Worm (Caenorhabditis elegans): ENCODE data around the gene ttr-43.

The ttr-43 gene

DNA sequence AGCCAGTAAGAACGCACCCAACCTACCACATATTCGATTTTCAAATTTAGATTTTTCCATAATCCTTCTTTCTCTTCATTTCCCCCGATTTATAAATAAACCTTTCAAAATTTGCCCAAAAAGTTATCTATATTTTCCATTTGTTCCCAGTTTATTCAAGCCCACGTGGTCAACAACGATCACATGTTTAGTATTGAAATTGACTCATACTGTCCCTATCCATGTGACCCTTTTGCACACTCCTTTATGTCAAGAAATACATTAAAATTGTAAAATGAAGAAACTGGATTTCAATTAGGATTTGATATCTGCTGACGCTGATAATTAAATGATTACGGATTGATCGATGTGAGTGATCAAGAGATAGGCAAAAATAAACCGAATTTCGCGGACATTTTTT is 44.7 kb upstream of the ttr-43 start:
- TF ChIP-seq nhr-80 (tag; optimal IDR thresholded peaks at IDR 0.05) (peak; percentile 13), nfyb-1 (GFP tag; IDR thresholded peaks at IDR 0.05) (no peak), somi-1 (GFP tag; optimal IDR thresholded peaks at IDR 0.05) (peak; percentile 17), hmg-1.2 (GFP tag; IDR thresholded peaks at IDR 0.05) (no peak)

DNA sequence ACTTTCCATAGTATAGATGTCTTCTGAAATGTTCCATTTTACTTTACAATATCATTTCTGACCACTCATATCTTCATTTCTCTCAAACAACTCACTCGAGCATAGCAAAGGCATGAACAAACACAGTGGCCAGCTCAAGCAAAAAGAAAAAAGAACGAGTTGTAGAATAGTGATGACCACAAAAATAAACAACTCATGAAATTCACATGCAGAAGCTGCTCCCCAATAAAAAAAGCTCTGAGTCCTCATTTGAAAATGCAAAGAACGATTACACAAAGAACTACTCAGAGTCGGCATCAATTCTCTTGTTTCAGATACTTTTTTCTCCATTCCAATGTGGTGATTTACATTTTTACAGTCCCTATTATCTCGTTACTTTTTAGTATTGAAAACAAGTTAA is 44.2 kb upstream of the ttr-43 start:
- TF ChIP-seq snpc-3.4 (tag; optimal IDR thresholded peaks at IDR 0.05) (no peak), ceh-27 (GFP tag; optimal IDR thresholded peaks at IDR 0.05) (no peak), unc-130 (GFP tag; optimal IDR thresholded peaks at IDR 0.05) (no peak), K12H6.12 (tag; optimal IDR thresholded peaks at IDR 0.05) (no peak), hmg-20 (GFP tag; IDR thresholded peaks at IDR 0.05) (no peak), sea-2 (GFP tag; IDR thresholded peaks at IDR 0.05) (no peak), pbrm-1 (GFP tag; IDR thresholded peaks at IDR 0.05) (no peak), nhr-179 (tag; optimal IDR thresholded peaks at IDR 0.05) (no peak), gei-17 (GFP tag; optimal IDR thresholded peaks at IDR 0.05) (no peak)

DNA sequence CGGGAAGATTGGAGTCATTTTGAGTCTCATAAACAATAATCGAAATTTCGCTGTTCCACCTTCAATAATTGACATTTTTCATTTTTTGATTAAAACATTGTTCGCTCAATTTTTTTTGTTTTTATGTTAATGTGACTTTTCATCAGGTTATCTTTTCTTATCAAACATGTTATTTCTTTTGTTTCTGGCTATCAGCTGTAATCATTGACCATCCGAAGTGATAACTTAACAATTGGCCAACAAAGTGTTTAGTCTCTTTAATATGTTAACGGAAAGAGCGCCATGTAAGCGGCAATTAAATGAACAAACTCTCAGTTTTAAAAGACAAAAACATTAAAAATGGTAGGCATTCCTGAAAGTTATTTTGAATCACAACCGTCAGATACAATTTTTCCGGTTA is 43.5 kb upstream of the ttr-43 start:
- TF ChIP-seq attf-6 (GFP tag; IDR thresholded peaks at IDR 0.05) (no peak), nhr-27 (tag; optimal IDR thresholded peaks at IDR 0.05) (no peak), tlf-1 (GFP tag; optimal IDR thresholded peaks at IDR 0.05) (no peak), F22D6.2 (tag; optimal IDR thresholded peaks at IDR 0.05) (no peak), ceh-100 (GFP tag; IDR thresholded peaks at IDR 0.05) (no peak), nhr-80 (tag; optimal IDR thresholded peaks at IDR 0.05) (no peak), lsy-27 (tag; optimal IDR thresholded peaks at IDR 0.05; ENCODE audit: borderline replicate concordance, insufficient read depth) (no peak), Y53G8AR.9 (GFP tag; conservative IDR thresholded peaks at IDR 0.05) (no peak)

DNA sequence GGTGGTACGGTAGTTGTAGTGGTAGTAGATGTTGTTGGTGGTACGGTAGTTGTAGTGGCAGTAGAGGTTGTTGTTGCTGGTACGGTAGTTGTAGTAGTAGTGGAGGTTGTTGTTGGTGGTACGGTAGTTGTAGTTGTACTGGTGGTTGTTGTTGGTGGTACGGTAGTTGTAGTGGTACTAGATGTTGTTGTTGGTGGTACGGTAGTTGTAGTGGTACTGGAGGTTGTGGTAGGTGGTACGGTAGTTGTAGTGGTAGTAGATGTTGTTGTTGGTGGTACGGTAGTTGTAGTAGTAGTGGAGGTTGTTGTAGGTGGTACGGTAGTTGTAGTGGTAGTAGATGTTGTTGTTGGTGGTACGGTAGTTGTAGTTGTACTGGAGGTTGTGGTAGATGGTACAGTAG is 42.5 kb upstream of the ttr-43 start:
- TF ChIP-seq F10E7.11 (tag; optimal IDR thresholded peaks at IDR 0.05) (no peak), bed-1 (GFP tag; IDR thresholded peaks at IDR 0.05) (0 out of 2 replicates have a peak, but pooled peaks have one; percentile 16), tbx-9 (tag; optimal IDR thresholded peaks at IDR 0.05; ENCODE audit: borderline replicate concordance) (no peak), repo-1 (tag; optimal IDR thresholded peaks at IDR 0.05) (no peak), ceh-100 (GFP tag; IDR thresholded peaks at IDR 0.05) (no peak), aptf-2 (GFP tag; conservative IDR thresholded peaks at IDR 0.05) (no peak)

DNA sequence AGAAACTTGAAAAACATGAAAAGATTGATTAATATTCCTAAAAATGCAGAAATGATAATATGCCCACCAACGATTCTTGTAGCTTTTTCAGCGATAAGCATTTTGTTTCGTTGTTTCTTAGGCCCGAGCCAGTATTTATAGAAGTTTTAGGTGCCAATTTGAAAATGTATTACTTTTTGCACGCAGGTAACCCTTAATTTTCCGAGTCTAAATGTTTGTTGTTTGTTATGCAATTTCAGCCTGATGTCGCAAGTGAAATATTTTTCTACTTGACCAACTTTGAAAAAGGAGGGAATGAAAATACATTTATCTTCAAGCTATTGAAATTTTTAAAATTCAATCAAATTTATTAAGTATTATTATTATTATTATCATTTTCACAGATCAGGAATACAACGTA is 41.5 kb upstream of the ttr-43 start, which contains the start of gene srx-113:
srx-113 (minus strand) TSS at position 101 of the 400 bp plus-strand sequence.
- TF ChIP-seq hlh-12 (tag; optimal IDR thresholded peaks at IDR 0.05): no peak

- TF ChIP-seq F33H1.4 (GFP tag; IDR thresholded peaks at IDR 0.05): no peak
- TF ChIP-seq nhr-120 (GFP tag; IDR thresholded peaks at IDR 0.05): 0 out of 2 replicates have a peak, but pooled peaks have one; percentile 12
These were observed 39.2 kb upstream of the ttr-43 start, which contains the start of gene F56H9.6 for ce11 chrV:12629743-12630142. TSS of gene F56H9.6 (minus strand) at chrV:12629843.

DNA sequence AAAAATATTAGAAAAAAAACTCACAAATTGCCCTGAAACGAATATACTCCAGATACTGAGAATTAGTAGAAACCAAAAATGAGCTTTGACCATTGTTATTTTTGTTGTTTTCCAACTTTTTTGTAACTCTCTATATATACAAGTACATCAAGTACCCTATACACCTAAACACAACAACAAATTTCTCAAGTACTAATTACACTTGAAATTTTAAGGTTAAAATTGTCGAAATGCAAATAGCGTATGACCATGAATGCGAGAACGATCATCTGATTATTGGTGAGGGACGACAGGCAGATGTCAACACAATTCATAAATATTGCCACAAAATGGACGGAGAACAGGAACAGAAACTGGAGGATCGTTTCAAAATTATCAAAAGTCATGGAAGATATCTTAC is 33.9 kb upstream of the ttr-43 start, which contains the start of gene F56H9.9:
F56H9.9 (minus strand) TSS at position 101 of the 400 bp plus-strand sequence.
- TF ChIP-seq pbrm-1 (GFP tag; IDR thresholded peaks at IDR 0.05): no peak
- TF ChIP-seq nhr-90 (tag; optimal IDR thresholded peaks at IDR 0.05): no peak
- TF ChIP-seq ceh-27 (GFP tag; optimal IDR thresholded peaks at IDR 0.05): peak; percentile 8

Data from whole organism, young adult.